Fruit fly (Drosophila melanogaster) whole organism, embryonic: Measurements from ENCODE around the gene IKKbeta.

Experiments
- ATbp ChIP-seq: fragments of 200-800 bp; sonication (Bioruptor generic); optimal IDR thresholded peaks from 2 replicates; lab custom pipeline; 2017; ENCODE audit warnings: missing biosample characterization, mild to moderate bottlenecking, missing genetic modification characterization, missing genetic modification reagents
- Bgb ChIP-seq: fragments of 200-800 bp; sonication (Bioruptor generic); IDR thresholded peaks from 2 replicates; pipeline ENCODE4 v1.3.6; 2022; ENCODE audit warnings: missing biosample characterization, missing genetic modification characterization; ENCODE audit not compliant: partially characterized antibody
- CG10565 ChIP-seq: fragments of 200-800 bp; sonication (Bioruptor generic); optimal IDR thresholded peaks from 3 replicates; lab custom pipeline; 2016; ENCODE audit warnings: missing biosample characterization, mild to moderate bottlenecking, missing genetic modification characterization
- CG14710 ChIP-seq: fragments of 200-800 bp; sonication (Bioruptor generic); optimal IDR thresholded peaks from 3 replicates; lab custom pipeline; 2019; ENCODE audit warnings: missing biosample characterization, mild to moderate bottlenecking, missing genetic modification characterization, moderate library complexity
- CG17612 ChIP-seq: fragments of 200-800 bp; sonication (Bioruptor generic); IDR thresholded peaks from 2 replicates; pipeline ENCODE4 v1.3.6; 2022; ENCODE audit warnings: missing biosample characterization, missing genetic modification characterization
- CG2120 ChIP-seq: fragments of 200-800 bp; sonication (Bioruptor generic); optimal IDR thresholded peaks from 3 replicates; lab custom pipeline; 2016; ENCODE audit warnings: missing biosample characterization, missing genetic modification characterization
- CG3281 ChIP-seq: fragments of 200-800 bp; sonication (Bioruptor generic); optimal IDR thresholded peaks from 3 replicates; lab custom pipeline; 2017; ENCODE audit warnings: missing biosample characterization, mild to moderate bottlenecking, missing genetic modification characterization
- CG34422 ChIP-seq: fragments of 200-800 bp; sonication (Bioruptor generic); IDR thresholded peaks from 3 replicates; pipeline ENCODE4 v1.3.6; 2022; ENCODE audit warnings: missing biosample characterization, missing genetic modification characterization
- CG4424 ChIP-seq: fragments of 200-800 bp; sonication (Bioruptor generic); optimal IDR thresholded peaks from 3 replicates; lab custom pipeline; 2016; ENCODE audit warnings: missing biosample characterization, missing genetic modification characterization
- CG5245 ChIP-seq: fragments of 200-800 bp; sonication (Bioruptor generic); optimal IDR thresholded peaks from 3 replicates; lab custom pipeline; 2016; ENCODE audit warnings: missing biosample characterization, missing genetic modification characterization
- CG6813 ChIP-seq: fragments of 200-800 bp; sonication (Bioruptor generic); optimal IDR thresholded peaks from 2 replicates; lab custom pipeline; 2017; ENCODE audit warnings: missing biosample characterization, missing genetic modification characterization, mild to moderate bottlenecking, moderate library complexity, missing genetic modification reagents
- CG6854 ChIP-seq: fragments of 200-800 bp; sonication (Bioruptor generic); optimal IDR thresholded peaks from 3 replicates; lab custom pipeline; 2017; ENCODE audit warnings: missing biosample characterization, mild to moderate bottlenecking, missing genetic modification characterization
- CG8359 ChIP-seq: fragments of 200-800 bp; sonication (Bioruptor generic); optimal IDR thresholded peaks from 2 replicates; lab custom pipeline; 2017; ENCODE audit warnings: missing biosample characterization, mild to moderate bottlenecking, missing genetic modification characterization, borderline replicate concordance
- CG9437 ChIP-seq: fragments of 200-800 bp; sonication (Bioruptor generic); optimal IDR thresholded peaks from 2 replicates; lab custom pipeline; 2018; ENCODE audit warnings: missing biosample characterization, mild to moderate bottlenecking, missing genetic modification characterization
- ERR ChIP-seq: fragments of 200-800 bp; sonication (Bioruptor generic); optimal IDR thresholded peaks from 2 replicates; lab custom pipeline; 2016; ENCODE audit warnings: missing biosample characterization, missing genetic modification characterization
- Ets65A ChIP-seq: fragments of 200-800 bp; sonication (Bioruptor generic); peaks from one replicate; lab custom pipeline; 2016; ENCODE audit warnings: missing biosample characterization, missing genetic modification characterization
- Hey ChIP-seq: fragments of 200-800 bp; sonication (Bioruptor generic); optimal IDR thresholded peaks from 3 replicates; lab custom pipeline; 2018; ENCODE audit warnings: missing biosample characterization, mild to moderate bottlenecking, missing genetic modification characterization
- Hr3 ChIP-seq: fragments of 200-800 bp; sonication (Bioruptor generic); optimal IDR thresholded peaks from 3 replicates; lab custom pipeline; 2016; ENCODE audit warnings: missing biosample characterization, missing genetic modification characterization
- Myb ChIP-seq: fragments of 200-800 bp; sonication (Bioruptor generic); optimal IDR thresholded peaks from 2 replicates; lab custom pipeline; 2016; ENCODE audit warnings: missing biosample characterization, missing genetic modification characterization
- Nf-YC ChIP-seq: fragments of 200-800 bp; optimal IDR thresholded peaks from 3 replicates; lab custom pipeline; 2019; ENCODE audit warnings: missing biosample characterization, mild to moderate bottlenecking, missing genetic modification characterization, moderate library complexity
- Ravus ChIP-seq: fragments of 200-800 bp; sonication (Bioruptor generic); IDR thresholded peaks from 2 replicates; pipeline ENCODE4 v1.3.6; 2022; ENCODE audit warnings: missing biosample characterization, missing genetic modification characterization
- ab ChIP-seq: fragments of 200-800 bp; sonication (Bioruptor generic); optimal IDR thresholded peaks from 2 replicates; lab custom pipeline; 2016; ENCODE audit warnings: missing biosample characterization, missing genetic modification characterization
- amos ChIP-seq: fragments of 200-800 bp; sonication (Bioruptor generic); IDR thresholded peaks from 2 replicates; pipeline ENCODE4 v1.3.6; 2022; ENCODE audit warnings: missing biosample characterization, missing genetic modification characterization; ENCODE audit not compliant: partially characterized antibody
- ara ChIP-seq: fragments of 200-800 bp; sonication (Bioruptor generic); IDR thresholded peaks from 2 replicates; pipeline ENCODE4 v1.3.6; 2022; ENCODE audit warnings: missing biosample characterization, missing genetic modification characterization
- ase ChIP-seq: fragments of 200-800 bp; sonication (Bioruptor generic); IDR thresholded peaks from 3 replicates; pipeline ENCODE4 v1.3.6; 2022; ENCODE audit warnings: missing biosample characterization, missing genetic modification characterization
- bsh ChIP-seq, 2 experiments: fragments of 200-800 bp; sonication (Bioruptor generic); optimal IDR thresholded peaks; 2 replicates each; lab custom pipeline; 2017 to 2018; ENCODE audit warnings: mild to moderate bottlenecking in 2 of 2, missing biosample characterization in 2 of 2, missing genetic modification characterization in 2 of 2, moderate library complexity in 1 of 2
- danr ChIP-seq: fragments of 200-800 bp; sonication (Bioruptor generic); IDR thresholded peaks from 2 replicates; pipeline ENCODE4 v1.3.6; 2022; ENCODE audit warnings: missing biosample characterization, missing genetic modification characterization
- emc ChIP-seq: fragments of 200-800 bp; sonication (Bioruptor generic); optimal IDR thresholded peaks from 2 replicates; lab custom pipeline; 2016; ENCODE audit warnings: missing biosample characterization, missing genetic modification characterization
- ftz-f1 ChIP-seq: fragments of 200-800 bp; sonication (Bioruptor generic); optimal IDR thresholded peaks from 2 replicates; lab custom pipeline; 2016; ENCODE audit warnings: missing biosample characterization, missing genetic modification characterization
- gcm2 ChIP-seq: fragments of 200-800 bp; sonication (Bioruptor generic); optimal IDR thresholded peaks from 2 replicates; lab custom pipeline; 2016; ENCODE audit warnings: missing biosample characterization, missing genetic modification characterization
- ham ChIP-seq: fragments of 200-800 bp; sonication (Bioruptor generic); IDR thresholded peaks from 2 replicates; pipeline ENCODE4 v1.3.6; 2022; ENCODE audit warnings: missing biosample characterization, missing genetic modification characterization
- nerfin-1 ChIP-seq: fragments of 200-800 bp; sonication (Bioruptor generic); optimal IDR thresholded peaks from 3 replicates; lab custom pipeline; 2019; ENCODE audit warnings: missing biosample characterization, mild to moderate bottlenecking, missing genetic modification characterization, moderate library complexity
- nerfin-2 ChIP-seq: fragments of 200-800 bp; sonication (Bioruptor generic); IDR thresholded peaks from 2 replicates; pipeline ENCODE4 v1.3.6; 2022; ENCODE audit warnings: missing biosample characterization, missing genetic modification characterization; ENCODE audit not compliant: partially characterized antibody
- odd ChIP-seq: fragments of 200-800 bp; sonication (Bioruptor generic); optimal IDR thresholded peaks from 2 replicates; lab custom pipeline; 2017; ENCODE audit warnings: missing biosample characterization, mild to moderate bottlenecking, missing genetic modification characterization
- org-1 ChIP-seq: fragments of 200-800 bp; sonication (Bioruptor generic); optimal IDR thresholded peaks from 2 replicates; lab custom pipeline; 2017; ENCODE audit warnings: missing biosample characterization, missing genetic modification characterization
- pb ChIP-seq: fragments of 200-800 bp; sonication (Bioruptor generic); optimal IDR thresholded peaks from 3 replicates; lab custom pipeline; 2016; ENCODE audit warnings: missing biosample characterization, missing genetic modification characterization
- pho ChIP-seq: fragments of 200-800 bp; sonication (Bioruptor generic); optimal IDR thresholded peaks from 2 replicates; lab custom pipeline; 2016; ENCODE audit warnings: missing biosample characterization, missing genetic modification characterization
- pita ChIP-seq: fragments of 200-800 bp; sonication (Bioruptor generic); optimal IDR thresholded peaks from 2 replicates; lab custom pipeline; 2017; ENCODE audit warnings: missing biosample characterization, mild to moderate bottlenecking, missing genetic modification characterization
- pnt ChIP-seq: fragments of 200-800 bp; sonication (Bioruptor generic); optimal IDR thresholded peaks from 3 replicates; lab custom pipeline; 2016; ENCODE audit warnings: missing biosample characterization, missing genetic modification characterization
- prd ChIP-seq, 3 experiments: fragments of >200 bp in 2 of 3; fragments of 200-800 bp in 1 of 3; sonication (Bioruptor generic) in 1 of 3; optimal IDR thresholded peaks in 2 of 3; IDR thresholded peaks in 1 of 3; 2 replicates in 2 of 3; 3 replicates in 1 of 3; pipeline versions ENCODE4 v1.3.6 to Lab custom; 2017 to 2022; ENCODE audit warnings: missing biosample characterization in 1 of 3, missing genetic modification characterization in 1 of 3
- pzg ChIP-seq: fragments of 200-800 bp; sonication (Bioruptor generic); optimal IDR thresholded peaks from 3 replicates; lab custom pipeline; 2018; ENCODE audit warnings: missing biosample characterization, mild to moderate bottlenecking, missing genetic modification characterization, moderate library complexity
- sens ChIP-seq: fragments of 200-800 bp; sonication (Bioruptor generic); peaks from one replicate; lab custom pipeline; 2016; ENCODE audit warnings: missing biosample characterization, missing genetic modification characterization
- sima ChIP-seq: fragments of 200-800 bp; sonication (Bioruptor generic); optimal IDR thresholded peaks from 2 replicates; lab custom pipeline; 2016; ENCODE audit warnings: missing biosample characterization, missing genetic modification characterization
- sisA ChIP-seq: fragments of 200-800 bp; sonication (Bioruptor generic); IDR thresholded peaks from 2 replicates; pipeline ENCODE4 v1.3.6; 2022; ENCODE audit warnings: missing biosample characterization, missing genetic modification characterization
- sqz ChIP-seq: fragments of 200-800 bp; sonication (Bioruptor generic); optimal IDR thresholded peaks from 3 replicates; lab custom pipeline; 2018; ENCODE audit warnings: missing biosample characterization, mild to moderate bottlenecking, missing genetic modification characterization
- ssp ChIP-seq: fragments of 200-800 bp; sonication (Bioruptor generic); IDR thresholded peaks from 2 replicates; pipeline ENCODE4 v1.3.6; 2022; ENCODE audit warnings: missing biosample characterization, missing genetic modification characterization
- usp ChIP-seq: fragments of >200 bp; optimal IDR thresholded peaks from 2 replicates; lab custom pipeline; 2017; ENCODE audit warnings: missing biosample characterization, missing genetic modification characterization
- wor ChIP-seq: fragments of 200-800 bp; sonication (Bioruptor generic); IDR thresholded peaks from 2 replicates; pipeline ENCODE4 v1.3.6; 2022; ENCODE audit warnings: missing biosample characterization, missing genetic modification characterization
- yki ChIP-seq: fragments of >200 bp; optimal IDR thresholded peaks from 3 replicates; lab custom pipeline; 2018

The IKKbeta gene

dm6 chr3R:16098333-16099267 is 49.4 kb upstream of the IKKbeta start, which contains the start of the genes Mhcl and Akt:
Gene Mhcl (minus strand): TSS chr3R:16098761.
Gene Akt (plus strand): TSS chr3R:16099228.
- TF ChIP-seq CG3281 (GFP tag; lab: Kevin White, UChicago) (peak; percentile 1), ham (GFP tag; lab: Robert Waterston, UW) (no peak), usp (GFP tag; lab: Kevin White, UChicago) (no peak), danr (GFP tag; lab: Robert Waterston, UW) (no peak), bsh (GFP tag; optimal IDR thresholded peaks at IDR 0.05; lab: Kevin White, UChicago) (peak in 1 of 2 experiments; percentile 2), ab (GFP tag; lab: Kevin White, UChicago) (no peak), Ravus (no peak), Bgb (GFP tag; lab: Robert Waterston, UW) (peak; percentile 59), CG17612 (GFP tag; lab: Robert Waterston, UW) (no peak), pzg (peak; percentile 52), CG4424 (GFP tag; lab: Kevin White, UChicago) (peak; percentile 38), sisA (GFP tag; lab: Robert Waterston, UW) (peak; percentile 38; the same call in 1 of the 2 replicates), CG34422 (GFP tag; lab: Robert Waterston, UW) (peak; percentile 59; the same call in 2 of the 3 replicates), Hr3 (GFP tag; lab: Kevin White, UChicago) (peak; percentile 4), ERR (GFP tag; lab: Kevin White, UChicago) (no peak), pita (GFP tag; lab: Kevin White, UChicago) (peak; percentile 62), org-1 (GFP tag; lab: Kevin White, UChicago) (no peak), sens (GFP tag; lab: Kevin White, UChicago) (peak; percentile 85), CG10565 (GFP tag; lab: Kevin White, UChicago) (no peak), yki (lab: Kevin White, UChicago) (no peak), prd (optimal IDR thresholded peaks at IDR 0.05; lab: Kevin White, UChicago) (no peak), prd (GFP tag; IDR thresholded peaks at IDR 0.05; lab: Robert Waterston, UW) (no peak; the same call in 2 of the 3 replicates), gcm2 (GFP tag; lab: Kevin White, UChicago) (no peak), ATbp (GFP tag; lab: Kevin White, UChicago) (no peak), Myb (peak; percentile 39), ase (GFP tag; lab: Robert Waterston, UW) (no peak), nerfin-1 (tag; lab: Kevin White, UChicago) (no peak), CG2120 (GFP tag; lab: Kevin White, UChicago) (peak; percentile 41), CG14710 (tag; lab: Kevin White, UChicago) (peak; percentile 81), CG6813 (no peak), ssp (peak; percentile 50), CG8359 (GFP tag; lab: Kevin White, UChicago) (no peak), CG5245 (GFP tag; lab: Kevin White, UChicago) (no peak), Nf-YC (tag; lab: Kevin White, UChicago) (no peak), nerfin-2 (GFP tag; lab: Robert Waterston, UW) (0 out of 2 replicates have a peak, but pooled peaks have one; percentile 9), pho (GFP tag; lab: Kevin White, UChicago) (no peak), emc (GFP tag; lab: Kevin White, UChicago) (no peak), CG6854 (GFP tag; lab: Kevin White, UChicago) (no peak), pnt (GFP tag; lab: Kevin White, UChicago) (no peak), ara (GFP tag; lab: Robert Waterston, UW) (no peak), wor (GFP tag; lab: Robert Waterston, UW) (no peak), amos (peak; percentile 70), sima (GFP tag; lab: Kevin White, UChicago) (no peak), Ets65A (GFP tag; lab: Kevin White, UChicago) (peak; percentile 18), odd (GFP tag; lab: Kevin White, UChicago) (no peak), CG9437 (GFP tag; lab: Kevin White, UChicago) (peak; percentile 43), Hey (tag; lab: Kevin White, UChicago) (no peak), pb (GFP tag; lab: Kevin White, UChicago) (no peak), sqz (GFP tag; lab: Kevin White, UChicago) (peak; percentile 30), ftz-f1 (no peak)
